Worm (Caenorhabditis elegans) whole organism, mixed stage, embryonic: ENCODE results near the gene dnc-1.

Source experiments
- cnd-1 ChIP-seq: fragments of 200-800 bp; sonication (Bioruptor generic); optimal IDR thresholded peaks from 2 replicates; lab custom pipeline; 2018; ENCODE audit warnings: mild to moderate bottlenecking, missing genetic modification characterization, missing compliant biosample characterization
- lin-13 ChIP-seq: fragments of 150-350 bp; optimal IDR thresholded peaks from 2 replicates; lab custom pipeline; 2014; ENCODE audit warnings: missing biosample characterization, missing genetic modification characterization
- sptf-1 ChIP-seq: sonication (generic microtip); optimal IDR thresholded peaks from 2 replicates; lab custom pipeline; 2017; ENCODE audit warnings: mild to moderate bottlenecking, missing genetic modification characterization, moderate library complexity, missing compliant biosample characterization

DNA sequence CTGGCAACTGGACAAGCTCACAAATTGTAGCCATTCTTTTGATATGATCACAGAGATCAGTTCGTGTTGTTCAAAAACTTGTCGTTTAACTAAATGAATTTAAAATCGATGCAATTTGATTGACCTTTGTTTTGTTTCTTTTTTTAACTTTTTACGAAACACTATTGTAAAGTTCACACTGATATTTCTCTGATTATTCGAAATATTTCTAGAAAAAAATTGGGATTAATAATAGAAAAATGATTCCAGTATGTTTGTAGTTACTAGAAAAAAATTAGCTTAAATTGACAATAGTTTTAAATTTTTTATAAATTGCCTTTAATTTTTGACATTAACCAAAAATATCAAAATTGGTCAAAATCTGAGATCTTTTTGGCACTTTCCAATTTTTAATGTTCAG lies 23.8 kb downstream of the dnc-1 start, which contains the start of gene ZK596.2:
- TF ChIP-seq cnd-1 = no peak
- TF ChIP-seq lin-13 = no peak
- no peak for TF ChIP-seq sptf-1 (tag; lab: Kevin White, UChicago)
